Worm (Caenorhabditis elegans) whole organism, young adult: ENCODE results near the gene hil-3.
A peak's percentile ranks its signal among the peaks of the same experiment; 100 is the strongest.
"Not testable (repeated sequence)": the region's sequence is repeated elsewhere in the genome, so short reads cannot be mapped to it uniquely, and the experiment has no call there.

ENCODE experiments used
- B0261.1 ChIP-seq: sonication (generic microtip); optimal IDR thresholded peaks from 2 replicates; lab custom pipeline; 2016; ENCODE audit warnings: mild to moderate bottlenecking, missing genetic modification characterization, moderate library complexity, missing compliant biosample characterization
- D2030.7 ChIP-seq: fragments of 200-800 bp; sonication (Bioruptor generic); IDR thresholded peaks from 2 replicates; pipeline ENCODE4 v1.3.6; 2022; ENCODE audit warnings: missing genetic modification reagents, missing genetic modification characterization, missing compliant biosample characterization
- K11D2.4 ChIP-seq: fragments of 200-800 bp; sonication (Bioruptor generic); IDR thresholded peaks from 2 replicates; pipeline ENCODE4 v1.3.6; 2022; ENCODE audit warnings: missing genetic modification reagents, missing genetic modification characterization, missing compliant biosample characterization
- T07F8.4 ChIP-seq: sonication (generic microtip); optimal IDR thresholded peaks from 2 replicates; lab custom pipeline; 2016; ENCODE audit warnings: mild to moderate bottlenecking, missing genetic modification characterization, moderate library complexity, missing compliant biosample characterization
- Y53G8AR.9 ChIP-seq: fragments of 200-800 bp; sonication (Bioruptor generic); conservative IDR thresholded peaks from 2 replicates; pipeline ENCODE4 v1.3.6; 2022; ENCODE audit warnings: missing genetic modification reagents, missing genetic modification characterization, missing compliant biosample characterization
- Y56A3A.18 ChIP-seq: fragments of 200-800 bp; sonication (Bioruptor generic); IDR thresholded peaks from 2 replicates; pipeline ENCODE4 v1.3.6; 2022; ENCODE audit warnings: missing genetic modification reagents, missing genetic modification characterization, missing compliant biosample characterization
- ZK185.1 ChIP-seq: sonication (generic microtip); optimal IDR thresholded peaks from 2 replicates; lab custom pipeline; 2016; ENCODE audit warnings: mild to moderate bottlenecking, missing genetic modification characterization, missing compliant biosample characterization; ENCODE audit not compliant: poor library complexity, severe bottlenecking
- ama-1 ChIP-seq, 3 experiments: fragments of 150-350 bp in 1 of 3; sonication (generic microtip) in 2 of 3; optimal IDR thresholded peaks; 2 replicates each; lab custom pipeline; 2014 to 2018; ENCODE audit warnings: missing biosample characterization in 2 of 3, missing genetic modification characterization in 2 of 3, missing genetic modification reagents in 2 of 3
- atf-7 ChIP-seq: sonication (generic microtip); optimal IDR thresholded peaks from 2 replicates; lab custom pipeline; 2017; ENCODE audit warnings: mild to moderate bottlenecking, missing genetic modification characterization, missing compliant biosample characterization
- athp-1 ChIP-seq: sonication (generic microtip); optimal IDR thresholded peaks from 2 replicates; lab custom pipeline; 2017; ENCODE audit warnings: mild to moderate bottlenecking, missing genetic modification characterization, missing compliant biosample characterization
- cebp-1 ChIP-seq, 2 experiments: fragments of 200-800 bp in 1 of 2; sonication (Bioruptor generic) in 1 of 2; sonication (generic microtip) in 1 of 2; IDR thresholded peaks in 1 of 2; optimal IDR thresholded peaks in 1 of 2; 2 replicates each; pipeline versions ENCODE4 v1.3.6 to Lab custom; 2017 to 2022; ENCODE audit warnings: missing compliant biosample characterization in 2 of 2, missing genetic modification characterization in 2 of 2, mild to moderate bottlenecking in 1 of 2, missing genetic modification reagents in 1 of 2, moderate library complexity in 1 of 2
- ceh-100 ChIP-seq: fragments of 200-800 bp; sonication (Bioruptor generic); IDR thresholded peaks from 2 replicates; pipeline ENCODE4 v1.3.6; 2022; ENCODE audit warnings: missing genetic modification reagents, missing genetic modification characterization, missing compliant biosample characterization
- ceh-27 ChIP-seq: fragments of 200-800 bp; sonication (Bioruptor generic); optimal IDR thresholded peaks from 2 replicates; lab custom pipeline; 2018; ENCODE audit warnings: mild to moderate bottlenecking, missing genetic modification characterization, moderate library complexity, missing compliant biosample characterization
- ceh-40 ChIP-seq: fragments of 200-800 bp; sonication (Bioruptor generic); IDR thresholded peaks from 2 replicates; pipeline ENCODE4 v1.3.6; 2022; ENCODE audit warnings: missing genetic modification characterization, missing compliant biosample characterization
- ceh-58 ChIP-seq: fragments of 200-800 bp; sonication (Bioruptor generic); IDR thresholded peaks from 2 replicates; pipeline ENCODE4 v1.3.6; 2022; ENCODE audit warnings: missing genetic modification characterization, missing compliant biosample characterization
- die-1 ChIP-seq: sonication (generic microtip); optimal IDR thresholded peaks from 2 replicates; lab custom pipeline; 2016; ENCODE audit warnings: missing genotype, mild to moderate bottlenecking, missing genetic modification characterization, missing compliant biosample characterization
- dox-1 ChIP-seq: fragments of 200-800 bp; sonication (Bioruptor generic); IDR thresholded peaks from 2 replicates; pipeline ENCODE4 v1.3.6; 2022; ENCODE audit warnings: missing genetic modification reagents, missing genetic modification characterization, missing compliant biosample characterization
- hmg-1.2 ChIP-seq: fragments of 200-800 bp; sonication (Bioruptor generic); IDR thresholded peaks from 2 replicates; pipeline ENCODE4 v1.3.6; 2022; ENCODE audit warnings: missing genetic modification reagents, missing genetic modification characterization, missing compliant biosample characterization
- hmg-20 ChIP-seq: fragments of 200-800 bp; sonication (Bioruptor generic); IDR thresholded peaks from 2 replicates; pipeline ENCODE4 v1.3.6; 2022; ENCODE audit warnings: missing genetic modification reagents, missing genetic modification characterization, missing compliant biosample characterization
- lin-26 ChIP-seq: fragments of 200-800 bp; sonication (Bioruptor generic); IDR thresholded peaks from 2 replicates; pipeline ENCODE4 v1.3.6; 2022; ENCODE audit warnings: missing genetic modification reagents, missing genetic modification characterization, missing compliant biosample characterization
- lin-40 ChIP-seq: sonication (generic microtip); optimal IDR thresholded peaks from 2 replicates; lab custom pipeline; 2016; ENCODE audit warnings: missing genetic modification characterization, mild to moderate bottlenecking, missing compliant biosample characterization, missing genotype, missing genetic modification reagents
- lin-54 ChIP-seq: fragments of 200-800 bp; sonication (Bioruptor generic); optimal IDR thresholded peaks from 2 replicates; lab custom pipeline; 2018; ENCODE audit warnings: mild to moderate bottlenecking, missing genetic modification characterization, missing compliant biosample characterization
- lir-1 ChIP-seq: fragments of 200-800 bp; sonication (Bioruptor generic); conservative IDR thresholded peaks from 2 replicates; pipeline ENCODE4 v1.3.6; 2022; ENCODE audit warnings: missing genetic modification reagents, missing genetic modification characterization, missing compliant biosample characterization
- madf-6 ChIP-seq: fragments of 200-800 bp; sonication (Bioruptor generic); IDR thresholded peaks from 2 replicates; pipeline ENCODE4 v1.3.6; 2022; ENCODE audit warnings: missing genetic modification reagents, missing genetic modification characterization, missing compliant biosample characterization
- mxl-1 ChIP-seq: sonication (generic microtip); optimal IDR thresholded peaks from 2 replicates; lab custom pipeline; 2016; ENCODE audit warnings: missing genetic modification characterization, missing compliant biosample characterization
- nfyb-1 ChIP-seq: fragments of 200-800 bp; sonication (Bioruptor generic); IDR thresholded peaks from 2 replicates; pipeline ENCODE4 v1.3.6; 2022; ENCODE audit warnings: missing genetic modification reagents, missing genetic modification characterization, missing compliant biosample characterization
- nhr-27 ChIP-seq: fragments of 200-800 bp; sonication (Bioruptor generic); optimal IDR thresholded peaks from 2 replicates; lab custom pipeline; 2018; ENCODE audit warnings: mild to moderate bottlenecking, missing genetic modification characterization, moderate library complexity, missing compliant biosample characterization
- nhr-90 ChIP-seq: sonication (generic microtip); optimal IDR thresholded peaks from 2 replicates; lab custom pipeline; 2016; ENCODE audit warnings: missing genotype, mild to moderate bottlenecking, missing genetic modification characterization, missing compliant biosample characterization
- pbrm-1 ChIP-seq: fragments of 200-800 bp; sonication (Bioruptor generic); IDR thresholded peaks from 2 replicates; pipeline ENCODE4 v1.3.6; 2022; ENCODE audit warnings: missing genetic modification reagents, missing genetic modification characterization, missing compliant biosample characterization
- rpc-1 ChIP-seq, 2 experiments: fragments of 150-350 bp in 1 of 2; sonication (generic microtip) in 1 of 2; optimal IDR thresholded peaks; 2 replicates each; lab custom pipeline; 2014 to 2018; ENCODE audit warnings: missing biosample characterization in 1 of 2, missing genetic modification characterization in 1 of 2, missing genetic modification reagents in 1 of 2, missing genotype in 1 of 2
- snpc-3.4 ChIP-seq: sonication (generic microtip); optimal IDR thresholded peaks from 2 replicates; lab custom pipeline; 2017; ENCODE audit warnings: missing genetic modification characterization, mild to moderate bottlenecking, missing compliant biosample characterization, antibody characterized with exemption, moderate library complexity, missing genotype, missing genetic modification reagents
- snpc-4 ChIP-seq, 5 experiments: fragments of 150-350 bp in 1 of 5; sonication (generic microtip) in 4 of 5; optimal IDR thresholded peaks; 2 replicates each; lab custom pipeline; 2014 to 2018; ENCODE audit warnings: missing genetic modification characterization in 5 of 5, missing biosample characterization in 3 of 5, antibody characterized with exemption in 2 of 5, mild to moderate bottlenecking in 2 of 5, missing compliant biosample characterization in 2 of 5, missing genotype in 2 of 5, moderate library complexity in 2 of 5, missing genetic modification reagents in 1 of 5
- tbp1 ChIP-seq: fragments of 200-800 bp; sonication (Bioruptor generic); optimal IDR thresholded peaks from 2 replicates; lab custom pipeline; 2018; ENCODE audit warnings: mild to moderate bottlenecking, missing genetic modification characterization, missing compliant biosample characterization
- ztf-18 ChIP-seq: sonication (generic microtip); optimal IDR thresholded peaks from 2 replicates; lab custom pipeline; 2016; ENCODE audit warnings: missing genotype, mild to moderate bottlenecking, missing genetic modification characterization, missing compliant biosample characterization
- ztf-25 ChIP-seq: fragments of 200-800 bp; sonication (Bioruptor generic); IDR thresholded peaks from 2 replicates; pipeline ENCODE4 v1.3.6; 2022; ENCODE audit warnings: missing genetic modification reagents, missing genetic modification characterization, missing compliant biosample characterization
- ztf-26 ChIP-seq: sonication (generic microtip); optimal IDR thresholded peaks from 2 replicates; lab custom pipeline; 2017; ENCODE audit warnings: missing genetic modification characterization, missing compliant biosample characterization

hil-3 gene

ce11 chrX:8154374-8154836, 4.6 kb upstream of the hil-3 start (continued):
- peak; percentile 43 for TF ChIP-seq snpc-4 (GFP tag; optimal IDR thresholded peaks at IDR 0.05; lab: Kevin White, UChicago)
- TF ChIP-seq snpc-4 (tag; optimal IDR thresholded peaks at IDR 0.05; lab: Kevin White, UChicago): peak in 3 of 4 experiments; percentile 3 to 53 (median 14)
- TF ChIP-seq ZK185.1 (tag; lab: Kevin White, UChicago): peak; percentile 52
- peak; percentile 61 for TF ChIP-seq ztf-18
- TF ChIP-seq cebp-1 (GFP tag; IDR thresholded peaks at IDR 0.05; lab: Robert Waterston, UW); ama-1 (optimal IDR thresholded peaks at IDR 0.05; lab: Kevin White, UChicago): not testable (repeated sequence)
- peak; percentile 39 for TF ChIP-seq cebp-1 (tag; optimal IDR thresholded peaks at IDR 0.05; lab: Kevin White, UChicago)
- peak in 1 of 2 experiments; percentile 23 for TF ChIP-seq ama-1 (GFP tag; optimal IDR thresholded peaks at IDR 0.05; lab: Kevin White, UChicago)
- TF ChIP-seq atf-7 (tag; lab: Kevin White, UChicago): peak; percentile 6
- peak; percentile 74; the same call in 1 of the 2 replicates for TF ChIP-seq nfyb-1
- peak; percentile 38 for TF ChIP-seq ztf-26
- TF ChIP-seq athp-1 (tag; lab: Kevin White, UChicago): peak; percentile 36
- peak; percentile 15 for TF ChIP-seq nhr-27 (tag; lab: Kevin White, UChicago)
- peak; percentile 86 for TF ChIP-seq tbp1 (GFP tag; lab: Kevin White, UChicago)
- TF ChIP-seq die-1 (tag; lab: Kevin White, UChicago): peak; percentile 85
- TF ChIP-seq T07F8.4 (tag; lab: Kevin White, UChicago): peak; percentile 2
- TF ChIP-seq, all 124 proteins: peak for 37; not testable (repeated sequence) for 87

ce11 chrX:8155447-8155877, 3.5 kb upstream of the hil-3 start:
- 0 out of 2 replicates have a peak, but pooled peaks have one; percentile 13 for TF ChIP-seq K11D2.4 (GFP tag; lab: Robert Waterston, UW)
- peak; percentile 80 for TF ChIP-seq B0261.1 (tag; lab: Kevin White, UChicago)
- TF ChIP-seq ztf-25 (GFP tag; lab: Robert Waterston, UW): peak; percentile 52; the same call in 1 of the 2 replicates
- peak; percentile 6 for TF ChIP-seq lin-54 (GFP tag; lab: Kevin White, UChicago)
- TF ChIP-seq lin-40 (tag; lab: Kevin White, UChicago): peak; percentile 3
- peak; percentile 24 for TF ChIP-seq snpc-3.4 (tag; lab: Kevin White, UChicago)
- peak; percentile 53 for TF ChIP-seq ZK185.1 (tag; lab: Kevin White, UChicago)
- peak; percentile 66; the same call in 1 of the 2 replicates for TF ChIP-seq Y53G8AR.9
- peak; percentile 53; the same call in 1 of the 2 replicates for TF ChIP-seq dox-1 (GFP tag; lab: Robert Waterston, UW)
- peak; percentile 45 for TF ChIP-seq hmg-1.2 (GFP tag; lab: Robert Waterston, UW)
- TF ChIP-seq nhr-90 (tag; lab: Kevin White, UChicago): peak; percentile 5
- peak; percentile 61 for TF ChIP-seq pbrm-1 (GFP tag; lab: Robert Waterston, UW)
- TF ChIP-seq rpc-1 (optimal IDR thresholded peaks at IDR 0.05; lab: Kevin White, UChicago): peak; percentile 51
- TF ChIP-seq rpc-1 (tag; optimal IDR thresholded peaks at IDR 0.05; lab: Kevin White, UChicago): peak; percentile 84
- 0 out of 2 replicates have a peak, but pooled peaks have one; percentile 12 for TF ChIP-seq ceh-40
- peak; percentile 15; the same call in 1 of the 2 replicates for TF ChIP-seq madf-6
- peak; percentile 84 for TF ChIP-seq tbp1 (GFP tag; lab: Kevin White, UChicago)
- TF ChIP-seq Y56A3A.18 (GFP tag; lab: Robert Waterston, UW): 0 out of 2 replicates have a peak, but pooled peaks have one; percentile 74
- 0 out of 2 replicates have a peak, but pooled peaks have one; percentile 61 for TF ChIP-seq ceh-58 (GFP tag; lab: Robert Waterston, UW)
- TF ChIP-seq lin-26 (GFP tag; lab: Robert Waterston, UW): peak; percentile 67
- peak; percentile 3 for TF ChIP-seq mxl-1 (tag; lab: Kevin White, UChicago)
- TF ChIP-seq ceh-27 (GFP tag; lab: Kevin White, UChicago): peak; percentile 7
- TF ChIP-seq D2030.7 (GFP tag; lab: Robert Waterston, UW): peak; percentile 65
- peak; percentile 63 for TF ChIP-seq die-1 (tag; lab: Kevin White, UChicago)
- peak; percentile 26 for TF ChIP-seq snpc-4 (GFP tag; optimal IDR thresholded peaks at IDR 0.05; lab: Kevin White, UChicago)
- peak in 2 of 4 experiments; percentile 30 to 43 for TF ChIP-seq snpc-4 (tag; optimal IDR thresholded peaks at IDR 0.05; lab: Kevin White, UChicago)
- 0 out of 2 replicates have a peak, but pooled peaks have one; percentile 18 for TF ChIP-seq ceh-100 (GFP tag; lab: Robert Waterston, UW)
- TF ChIP-seq lir-1 (GFP tag; lab: Robert Waterston, UW): 0 out of 2 replicates have a peak, but pooled peaks have one; percentile 8
- TF ChIP-seq hmg-20 (GFP tag; lab: Robert Waterston, UW): peak; percentile 56; the same call in 1 of the 2 replicates
- 0 out of 2 replicates have a peak, but pooled peaks have one; percentile 18 for TF ChIP-seq nfyb-1
- TF ChIP-seq ztf-18: peak; percentile 24
- TF ChIP-seq, all 124 proteins: peak for 29; not testable (repeated sequence) for 95
